Fruit fly (Drosophila melanogaster) whole organism, larva: Measurements from ENCODE around the gene Prim2.
A peak's percentile ranks its signal among the peaks of the same experiment; 100 is the strongest.

ENCODE experiments used
- noc ChIP-seq: fragments of 200-800 bp; sonication (Bioruptor generic); optimal IDR thresholded peaks from 3 replicates; lab custom pipeline; 2019; ENCODE audit warnings: missing biosample characterization, mild to moderate bottlenecking, missing genetic modification characterization, moderate library complexity

The Prim2 gene

dm6 chr3L:20370013-20370412 is 8.6 kb upstream of the Prim2 start, which contains the start of gene CG13247:
Gene CG13247, plus strand, starts transcription at chr3L:20370313.
- TF ChIP-seq noc (tag; lab: Kevin White, UChicago) = no peak

- no peak for TF ChIP-seq noc (tag; lab: Kevin White, UChicago)
Measured at dm6 chr3L:20366674-20367372, 5.4 kb upstream of the Prim2 start, which contains the start of the genes Toll-9 and in. Gene Toll-9, minus strand, starts transcription at chr3L:20366724. Gene in, plus strand, starts transcription at chr3L:20367198.

- TF ChIP-seq noc (tag; lab: Kevin White, UChicago) = no peak
Measured at dm6 chr3L:20366074-20366473, 4.7 kb upstream of the Prim2 start.

- TF ChIP-seq noc (tag; lab: Kevin White, UChicago) = no peak
Measured at dm6 chr3L:20358212-20358611, 3.2 kb downstream of the Prim2 start, which contains the start of gene CG5665. Gene CG5665, plus strand, starts transcription at chr3L:20358512.

dm6 chr3L:20356613-20357012 is 4.8 kb downstream of the Prim2 start, which contains the start of gene kin17:
Gene kin17, plus strand, starts transcription at chr3L:20356807.
- no peak for TF ChIP-seq noc (tag; lab: Kevin White, UChicago)

- TF ChIP-seq noc (tag; lab: Kevin White, UChicago) = no peak
Measured at dm6 chr3L:20354872-20355271, 6.5 kb downstream of the Prim2 start.

- TF ChIP-seq noc (tag; lab: Kevin White, UChicago) = no peak
Measured at dm6 chr3L:20354363-20354762, 7.0 kb downstream of the Prim2 start.

- TF ChIP-seq noc (tag; lab: Kevin White, UChicago) = no peak
Measured at dm6 chr3L:20353726-20354332, 7.6 kb downstream of the Prim2 start.

- TF ChIP-seq noc (tag; lab: Kevin White, UChicago) = no peak
Measured at dm6 chr3L:20353149-20353548, 8.2 kb downstream of the Prim2 start, which contains the start of gene CG5618. Gene CG5618, plus strand, starts transcription at chr3L:20353449.

dm6 chr3L:20349333-20349924 is 12.0 kb downstream of the Prim2 start:
- TF ChIP-seq noc (tag; lab: Kevin White, UChicago) = no peak

- no peak for TF ChIP-seq noc (tag; lab: Kevin White, UChicago)
Measured at dm6 chr3L:20348581-20349093, 12.7 kb downstream of the Prim2 start.

dm6 chr3L:20347762-20348580 is 13.4 kb downstream of the Prim2 start, which contains the start of the genes Rbbp5 and eRF1:
Gene Rbbp5, minus strand, starts transcription at chr3L:20347942.
Gene eRF1, plus strand, starts transcription at chr3L:20348355.
- peak; percentile 57 for TF ChIP-seq noc (tag; lab: Kevin White, UChicago)

dm6 chr3L:20342334-20342733 is 19.1 kb downstream of the Prim2 start, which contains the start of gene Spn77Bc:
Gene Spn77Bc, plus strand, starts transcription at chr3L:20342634.
- TF ChIP-seq noc (tag; lab: Kevin White, UChicago) = no peak

- no peak for TF ChIP-seq noc (tag; lab: Kevin White, UChicago)
Measured at dm6 chr3L:20320652-20321051, 40.7 kb downstream of the Prim2 start, which contains the start of gene Spn77Bb. Gene Spn77Bb, plus strand, starts transcription at chr3L:20320952.

- no peak for TF ChIP-seq noc (tag; lab: Kevin White, UChicago)
Measured at dm6 chr3L:20320044-20320443, 41.3 kb downstream of the Prim2 start.
